Worm (Caenorhabditis elegans): Measurements from ENCODE around the gene npa-1.
"Not testable (repeated sequence)": the region's sequence is repeated elsewhere in the genome, so short reads cannot be mapped to it uniquely, and the experiment has no call there.

npa-1 gene

DNA sequence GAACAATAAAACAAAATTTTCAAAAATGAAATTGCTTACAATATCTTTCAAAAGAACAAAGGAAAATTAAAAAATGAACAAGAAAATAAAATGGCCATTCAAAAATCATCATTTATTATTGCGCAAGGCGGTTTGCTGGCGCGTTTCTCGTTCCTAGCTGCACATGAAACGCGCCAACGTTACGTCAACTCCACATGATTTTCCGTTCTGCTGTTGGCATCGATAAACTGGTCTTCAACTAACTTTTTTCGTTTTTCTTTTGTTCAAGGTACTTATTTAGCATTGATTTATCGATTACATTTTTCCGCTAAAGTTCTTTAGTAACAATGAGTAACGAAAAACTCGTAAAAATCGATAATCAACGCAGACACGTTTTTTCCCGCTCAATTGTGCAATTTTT, 15.2 kb upstream of the npa-1 start, which contains the start of the genes Y57E12AL.6 and Y57E12AL.1 (continued):
- TF ChIP-seq unc-3 (GFP tag; conservative IDR thresholded peaks at IDR 0.05) (peak; percentile 60), unc-3 (tag; optimal IDR thresholded peaks at IDR 0.05) (peak; percentile 60), nfya-1 (tag; optimal IDR thresholded peaks at IDR 0.05) (peak; percentile 71), ref-2 (tag; optimal IDR thresholded peaks at IDR 0.05) (peak; percentile 40), ceh-9 (tag; optimal IDR thresholded peaks at IDR 0.05) (no peak), ttx-3 (tag; optimal IDR thresholded peaks at IDR 0.05) (peak; percentile 69), elt-4 (tag; optimal IDR thresholded peaks at IDR 0.05) (no peak), ets-4 (tag; optimal IDR thresholded peaks at IDR 0.05) (peak; percentile 24), hlh-6 (tag; optimal IDR thresholded peaks at IDR 0.05) (peak; percentile 56), nhr-11 (tag; optimal IDR thresholded peaks at IDR 0.05) (no peak), che-1 (tag; optimal IDR thresholded peaks at IDR 0.05) (peak; percentile 51), hlh-15 (tag; optimal IDR thresholded peaks at IDR 0.05) (peak; percentile 21), ceh-14 (tag; optimal IDR thresholded peaks at IDR 0.05) (peak; percentile 85), F13H6.1 (tag; optimal IDR thresholded peaks at IDR 0.05) (peak; percentile 73), ceh-2 (tag; optimal IDR thresholded peaks at IDR 0.05) (peak; percentile 19), npax-4 (tag; optimal IDR thresholded peaks at IDR 0.05) (peak; percentile 55)

DNA sequence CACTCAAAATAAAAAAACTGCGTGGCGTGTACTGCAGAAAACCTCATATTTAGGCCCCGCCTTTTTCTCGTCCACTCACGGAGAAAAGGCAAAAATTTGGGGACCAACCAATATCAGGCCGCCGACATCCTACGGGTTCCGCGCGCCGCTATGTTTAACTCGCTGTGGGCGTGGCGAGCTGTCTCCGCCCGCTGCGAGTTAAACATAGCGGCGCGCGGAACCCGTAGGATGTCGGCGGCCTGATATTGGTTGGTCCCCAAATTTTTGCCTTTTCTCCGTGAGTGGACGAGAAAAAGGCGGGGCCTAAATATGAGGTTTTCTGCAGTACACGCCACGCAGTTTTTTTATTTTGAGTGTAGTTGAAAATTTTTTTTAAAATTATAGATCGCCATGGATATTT, 12.8 kb upstream of the npa-1 start, which contains the start of gene tmem-258:
Gene tmem-258, plus strand, starts transcription at position 385 of the 400 bp plus-strand sequence.
- not testable (repeated sequence) for TF ChIP-seq pha-4, ztf-16, ceh-31 (tag; optimal IDR thresholded peaks at IDR 0.05)

DNA sequence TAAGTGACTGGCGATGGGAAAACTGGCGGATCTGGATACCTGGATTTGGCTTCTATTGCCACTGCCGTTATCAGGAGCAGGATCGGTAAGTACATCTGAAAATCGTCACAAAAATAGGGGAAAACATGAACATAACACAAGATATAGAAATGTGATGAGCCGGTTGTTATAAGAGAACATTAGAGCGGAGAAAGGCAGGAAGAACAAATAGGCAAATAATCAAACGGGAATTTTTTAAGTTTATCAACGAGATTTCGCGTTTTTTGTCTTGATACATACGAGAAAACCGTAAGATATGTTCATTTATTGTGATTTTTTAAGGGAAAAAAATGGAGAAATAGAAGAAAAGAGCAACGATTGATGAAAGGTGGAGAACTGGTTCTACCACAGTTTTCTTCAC, 10.4 kb upstream of the npa-1 start, which contains the start of gene Y57E12AR.1:
Gene Y57E12AR.1, minus strand, starts transcription at position 101 of the 400 bp plus-strand sequence.
- TF ChIP-seq madf-2 (tag; optimal IDR thresholded peaks at IDR 0.05) (no peak), npax-4 (tag; optimal IDR thresholded peaks at IDR 0.05) (no peak), unc-86 (tag; optimal IDR thresholded peaks at IDR 0.05) (no peak), pag-3 (tag; optimal IDR thresholded peaks at IDR 0.05; ENCODE audit: borderline replicate concordance) (no peak), ceh-24 (tag; optimal IDR thresholded peaks at IDR 0.05) (no peak), ttx-3 (tag; optimal IDR thresholded peaks at IDR 0.05) (no peak), K02D7.2 (tag; optimal IDR thresholded peaks at IDR 0.05) (no peak), pax-1 (tag; optimal IDR thresholded peaks at IDR 0.05) (no peak), ceh-14 (tag; optimal IDR thresholded peaks at IDR 0.05) (no peak), fax-1 (tag; optimal IDR thresholded peaks at IDR 0.05) (no peak), pat-9 (tag; optimal IDR thresholded peaks at IDR 0.05) (no peak), sdc-2 (tag; optimal IDR thresholded peaks at IDR 0.05) (no peak), pha-2 (tag; optimal IDR thresholded peaks at IDR 0.05) (no peak), mec-3 (tag; optimal IDR thresholded peaks at IDR 0.05; ENCODE audit: borderline replicate concordance) (no peak), hlh-6 (tag; optimal IDR thresholded peaks at IDR 0.05) (no peak), nhr-232 (tag; optimal IDR thresholded peaks at IDR 0.05) (no peak), ref-2 (tag; optimal IDR thresholded peaks at IDR 0.05) (no peak), rnt-1 (tag; optimal IDR thresholded peaks at IDR 0.05) (no peak), sox-4 (tag; optimal IDR thresholded peaks at IDR 0.05) (no peak)

DNA sequence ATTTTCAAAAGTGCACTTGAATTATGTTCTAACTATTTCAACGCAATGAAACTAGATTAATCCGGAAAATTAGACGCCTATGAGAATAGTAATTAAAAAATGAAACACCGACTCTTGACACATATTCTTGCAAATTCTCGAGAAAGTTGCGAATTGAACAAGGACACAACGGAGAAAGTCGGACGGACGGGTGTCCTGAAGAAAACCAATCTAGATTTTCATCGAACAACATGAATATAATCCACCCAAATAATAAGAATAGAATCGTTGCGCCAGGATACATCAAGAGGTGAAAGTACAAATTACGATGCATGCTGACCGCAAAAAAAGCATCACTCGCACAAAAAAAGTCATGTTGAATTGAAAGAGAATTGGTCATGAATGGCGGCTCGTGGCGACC, 6.7 kb upstream of the npa-1 start:
- TF ChIP-seq sdc-2 (tag; optimal IDR thresholded peaks at IDR 0.05) (no peak), unc-86 (tag; optimal IDR thresholded peaks at IDR 0.05) (no peak), dve-1 (tag; optimal IDR thresholded peaks at IDR 0.05) (no peak), hlh-13 (GFP tag; optimal IDR thresholded peaks at IDR 0.05) (no peak), dmd-4 (tag; optimal IDR thresholded peaks at IDR 0.05; ENCODE audit: borderline replicate concordance) (no peak), fax-1 (tag; optimal IDR thresholded peaks at IDR 0.05) (no peak), zip-5 (tag; optimal IDR thresholded peaks at IDR 0.05) (no peak), ztf-16 (tag; optimal IDR thresholded peaks at IDR 0.05) (no peak), unc-3 (GFP tag; conservative IDR thresholded peaks at IDR 0.05) (no peak), unc-3 (tag; optimal IDR thresholded peaks at IDR 0.05) (no peak), sox-2 (GFP tag; IDR thresholded peaks at IDR 0.05) (no peak), K02D7.2 (tag; optimal IDR thresholded peaks at IDR 0.05) (no peak), elt-2 (tag; optimal IDR thresholded peaks at IDR 0.05) (no peak), nfya-1 (tag; optimal IDR thresholded peaks at IDR 0.05) (no peak)
